Worm (Caenorhabditis elegans) whole organism, midembryonic: ENCODE results near the gene parg-1.
"Not testable (repeated sequence)": the region's sequence is repeated elsewhere in the genome, so short reads cannot be mapped to it uniquely, and the experiment has no call there.

Experiments
- T22C8.4 ChIP-seq: fragments of 200-800 bp; sonication (Bioruptor generic); IDR thresholded peaks from 2 replicates; pipeline ENCODE4 v1.3.6; 2022; ENCODE audit warnings: missing genetic modification characterization, missing compliant biosample characterization
- cog-1 ChIP-seq: sonication (generic microtip); optimal IDR thresholded peaks from 2 replicates; lab custom pipeline; 2016; ENCODE audit warnings: missing genetic modification characterization, missing compliant biosample characterization
- flt-1 ChIP-seq: fragments of 200-800 bp; sonication (Bioruptor generic); IDR thresholded peaks from 2 replicates; pipeline ENCODE4 v1.3.6; 2022; ENCODE audit warnings: missing genetic modification characterization, missing compliant biosample characterization
- klf-2 ChIP-seq: fragments of 200-800 bp; sonication (Bioruptor generic); conservative IDR thresholded peaks from 2 replicates; pipeline ENCODE4 v1.3.6; 2022; ENCODE audit warnings: missing genetic modification reagents, missing genetic modification characterization, missing compliant biosample characterization
- med-1 ChIP-seq: sonication (generic microtip); optimal IDR thresholded peaks from 2 replicates; lab custom pipeline; 2017; ENCODE audit warnings: missing genetic modification characterization, mild to moderate bottlenecking, missing compliant biosample characterization, antibody characterized with exemption, missing genetic modification reagents; ENCODE audit not compliant: insufficient read depth
- ref-1 ChIP-seq: fragments of 200-800 bp; sonication (Bioruptor generic); conservative IDR thresholded peaks from 2 replicates; pipeline ENCODE4 v1.3.6; 2022; ENCODE audit warnings: missing genetic modification reagents, missing genetic modification characterization, missing compliant biosample characterization
- tab-1 ChIP-seq: fragments of 200-800 bp; sonication (Bioruptor generic); IDR thresholded peaks from 2 replicates; pipeline ENCODE4 v1.3.6; 2022; ENCODE audit warnings: missing genetic modification characterization, missing compliant biosample characterization
- ztf-23 ChIP-seq: fragments of 200-800 bp; sonication (Bioruptor generic); IDR thresholded peaks from 2 replicates; pipeline ENCODE4 v1.3.6; 2022; ENCODE audit warnings: missing genetic modification reagents, missing genetic modification characterization, missing compliant biosample characterization
- ztf-29 ChIP-seq: fragments of 200-800 bp; sonication (Bioruptor generic); IDR thresholded peaks from 2 replicates; pipeline ENCODE4 v1.3.6; 2022; ENCODE audit warnings: missing genetic modification reagents, missing genetic modification characterization, missing compliant biosample characterization

parg-1 gene

ce11 chrIV:8782172-8782571, 36.1 kb downstream of the parg-1 start:
- TF ChIP-seq T22C8.4 (GFP tag; lab: Robert Waterston, UW): no peak
- peak; percentile 73 for TF ChIP-seq flt-1 (GFP tag; lab: Robert Waterston, UW)
- no peak for TF ChIP-seq klf-2 (GFP tag; lab: Robert Waterston, UW)
- TF ChIP-seq med-1: no peak
- no peak for TF ChIP-seq ztf-23 (GFP tag; lab: Robert Waterston, UW)
- TF ChIP-seq cog-1 (tag; lab: Kevin White, UChicago): peak; percentile 93
- 0 out of 2 replicates have a peak, but pooled peaks have one; percentile 51 for TF ChIP-seq tab-1 (GFP tag; lab: Robert Waterston, UW)
- no peak for TF ChIP-seq ref-1 (GFP tag; lab: Robert Waterston, UW)
- peak; percentile 92 for TF ChIP-seq ztf-29 (GFP tag; lab: Robert Waterston, UW)

- TF ChIP-seq flt-1 (GFP tag; lab: Robert Waterston, UW) (no peak), ztf-29 (GFP tag; lab: Robert Waterston, UW) (no peak), ztf-23 (GFP tag; lab: Robert Waterston, UW) (no peak), ref-1 (GFP tag; lab: Robert Waterston, UW) (no peak), med-1 (no peak), T22C8.4 (GFP tag; lab: Robert Waterston, UW) (no peak), cog-1 (tag; lab: Kevin White, UChicago) (no peak), klf-2 (GFP tag; lab: Robert Waterston, UW) (no peak)
These were observed 38.8 kb downstream of the parg-1 start, which contains the start of gene C33D9.13 for ce11 chrIV:8784855-8785327. C33D9.13 (minus strand) TSS chrIV:8785277.

- TF ChIP-seq ztf-29 (GFP tag; lab: Robert Waterston, UW) (no peak), tab-1 (GFP tag; lab: Robert Waterston, UW) (no peak)
These were observed 40.6 kb downstream of the parg-1 start, which contains the start of gene C33D9.8 for ce11 chrIV:8786654-8787053. C33D9.8 (minus strand) TSS chrIV:8786752.

- TF ChIP-seq med-1; T22C8.4 (GFP tag; lab: Robert Waterston, UW); ztf-23 (GFP tag; lab: Robert Waterston, UW): not testable (repeated sequence)
These were observed 42.0 kb downstream of the parg-1 start, which contains the start of gene C33D9.10 for ce11 chrIV:8788048-8788447. C33D9.10 (minus strand) TSS chrIV:8788148.

ce11 chrIV:8790144-8790543, 44.1 kb downstream of the parg-1 start, which contains the start of gene sru-35:
sru-35 (minus strand) TSS chrIV:8790244.
- TF ChIP-seq cog-1 (tag; lab: Kevin White, UChicago): no peak
- TF ChIP-seq ref-1 (GFP tag; lab: Robert Waterston, UW): no peak
- TF ChIP-seq flt-1 (GFP tag; lab: Robert Waterston, UW): no peak
- TF ChIP-seq tab-1 (GFP tag; lab: Robert Waterston, UW): no peak
- no peak for TF ChIP-seq med-1
- TF ChIP-seq klf-2 (GFP tag; lab: Robert Waterston, UW): no peak
- TF ChIP-seq T22C8.4 (GFP tag; lab: Robert Waterston, UW): no peak
- no peak for TF ChIP-seq ztf-23 (GFP tag; lab: Robert Waterston, UW)
- TF ChIP-seq ztf-29 (GFP tag; lab: Robert Waterston, UW): no peak

ce11 chrIV:8792808-8793207, 46.8 kb downstream of the parg-1 start, which contains the start of gene C33D9.3:
C33D9.3 (minus strand) TSS chrIV:8792908.
- TF ChIP-seq T22C8.4 (GFP tag; lab: Robert Waterston, UW) (no peak), klf-2 (GFP tag; lab: Robert Waterston, UW) (no peak), ztf-23 (GFP tag; lab: Robert Waterston, UW) (no peak), ref-1 (GFP tag; lab: Robert Waterston, UW) (no peak), med-1 (no peak), tab-1 (GFP tag; lab: Robert Waterston, UW) (no peak), ztf-29 (GFP tag; lab: Robert Waterston, UW) (no peak)

ce11 chrIV:8793223-8793622, 47.2 kb downstream of the parg-1 start:
- TF ChIP-seq med-1 (no peak), T22C8.4 (GFP tag; lab: Robert Waterston, UW) (no peak), ztf-29 (GFP tag; lab: Robert Waterston, UW) (no peak), ztf-23 (GFP tag; lab: Robert Waterston, UW) (no peak), cog-1 (tag; lab: Kevin White, UChicago) (no peak), tab-1 (GFP tag; lab: Robert Waterston, UW) (no peak), klf-2 (GFP tag; lab: Robert Waterston, UW) (no peak), flt-1 (GFP tag; lab: Robert Waterston, UW) (no peak), ref-1 (GFP tag; lab: Robert Waterston, UW) (no peak)

- TF ChIP-seq cog-1 (tag; lab: Kevin White, UChicago): no peak
- TF ChIP-seq ztf-23 (GFP tag; lab: Robert Waterston, UW): no peak
- no peak for TF ChIP-seq ztf-29 (GFP tag; lab: Robert Waterston, UW)
- no peak for TF ChIP-seq med-1
- no peak for TF ChIP-seq flt-1 (GFP tag; lab: Robert Waterston, UW)
These were observed 49.0 kb downstream of the parg-1 start for ce11 chrIV:8794895-8795665.

- TF ChIP-seq ref-1 (GFP tag; lab: Robert Waterston, UW) (no peak), tab-1 (GFP tag; lab: Robert Waterston, UW) (no peak), T22C8.4 (GFP tag; lab: Robert Waterston, UW) (no peak), klf-2 (GFP tag; lab: Robert Waterston, UW) (no peak), ztf-29 (GFP tag; lab: Robert Waterston, UW) (no peak), cog-1 (tag; lab: Kevin White, UChicago) (no peak), ztf-23 (GFP tag; lab: Robert Waterston, UW) (no peak), flt-1 (GFP tag; lab: Robert Waterston, UW) (no peak), med-1 (no peak)
These were observed 50.2 kb downstream of the parg-1 start for ce11 chrIV:8796246-8796645.
